Fruit fly (Drosophila melanogaster) whole organism, larva: ENCODE results near the gene dysf.
A peak's percentile ranks its signal among the peaks of the same experiment; 100 is the strongest.

Experiments used
- noc ChIP-seq: fragments of 200-800 bp; sonication (Bioruptor generic); optimal IDR thresholded peaks from 3 replicates; lab custom pipeline; 2019; ENCODE audit warnings: missing biosample characterization, mild to moderate bottlenecking, missing genetic modification characterization, moderate library complexity

Gene dysf

DNA sequence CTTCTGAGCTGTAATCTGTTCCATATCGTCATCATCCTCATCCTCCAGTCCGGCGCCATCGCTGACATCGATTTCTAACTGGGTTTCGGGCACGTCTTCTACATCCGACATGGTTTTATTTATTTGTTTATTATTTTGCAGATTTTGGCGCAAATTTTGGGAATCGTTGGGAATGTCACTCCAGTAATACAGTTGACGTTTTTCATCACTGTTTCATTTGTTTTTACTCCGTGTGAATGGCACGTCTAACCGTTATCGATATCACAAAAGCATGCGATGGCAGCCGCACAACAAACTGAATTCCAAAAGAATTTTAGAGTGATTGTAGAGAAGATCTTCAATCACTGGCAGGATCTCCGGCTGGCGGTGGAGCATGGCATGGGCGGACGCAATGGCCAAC lies 42.1 kb downstream of the dysf start, which contains the start of the genes Sld5 and CG14543:
Gene Sld5, minus strand, starts transcription at position 167 of the 400 bp plus-strand sequence.
Gene CG14543, plus strand, starts transcription at position 250 of the 400 bp plus-strand sequence.
- TF ChIP-seq noc (tag; lab: Kevin White, UChicago) = no peak

DNA sequence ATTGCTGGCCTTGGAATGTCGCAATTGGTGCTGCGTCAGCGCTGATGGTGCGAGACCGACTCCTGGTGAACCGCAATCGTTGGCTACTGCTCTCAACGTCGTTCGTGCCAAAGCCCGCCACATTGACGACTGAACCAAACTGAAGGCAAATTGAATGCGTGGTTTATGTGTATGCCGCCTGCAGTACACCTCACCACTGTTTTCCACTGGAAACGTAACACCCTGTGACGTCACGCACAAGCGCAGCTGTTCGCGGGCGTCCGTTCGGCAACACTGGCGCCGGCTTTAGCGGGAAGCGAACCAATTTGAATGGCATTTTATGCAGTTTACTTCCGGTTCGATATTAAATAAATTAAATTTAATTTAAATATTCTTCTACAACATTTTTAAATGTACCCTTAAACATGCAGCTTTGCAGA lies 43.3 kb downstream of the dysf start, which contains the start of gene Cmpk:
Gene Cmpk, minus strand, starts transcription at position 225 of the 419 bp plus-strand sequence.
- peak; percentile 79 for TF ChIP-seq noc (tag; lab: Kevin White, UChicago)

DNA sequence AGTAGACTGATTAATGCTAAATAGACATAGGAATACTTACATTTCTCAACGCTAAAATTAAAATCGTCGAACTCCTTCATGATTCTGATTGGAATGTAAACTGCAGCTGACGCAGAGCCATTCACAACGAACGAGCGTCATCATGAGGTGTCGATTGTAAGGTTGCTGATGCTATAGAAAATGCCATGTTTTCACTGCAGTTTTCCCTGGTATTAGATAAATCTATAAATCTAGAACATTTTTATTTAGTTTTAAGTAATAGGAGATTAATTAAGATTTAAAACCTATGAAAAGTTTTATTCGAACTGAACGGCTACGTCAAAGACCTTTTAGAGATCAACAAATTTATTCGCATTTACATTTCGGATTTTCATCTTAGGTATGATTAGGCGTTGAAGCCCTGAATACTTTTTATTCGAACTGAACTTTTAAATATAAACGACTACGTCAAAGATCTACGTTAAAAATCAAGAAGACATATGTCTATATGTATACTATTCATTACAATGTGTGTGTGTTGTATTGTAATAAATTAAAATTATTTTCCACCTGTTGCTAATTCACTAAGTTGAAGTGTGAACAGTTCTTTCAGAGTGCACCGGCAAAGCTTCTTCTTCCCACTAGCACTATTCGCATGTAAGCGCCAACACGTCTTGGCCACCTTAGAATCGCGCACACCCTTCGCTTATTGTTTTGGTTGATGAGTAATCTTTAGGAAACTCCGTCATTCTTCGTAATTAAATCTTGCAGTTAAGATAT lies 46.2 kb downstream of the dysf start, which contains the start of the genes Exo84 and Vps2:
Gene Exo84, minus strand, starts transcription at position 108 of the 759 bp plus-strand sequence.
Gene Vps2, plus strand, starts transcription at position 672 of the 759 bp plus-strand sequence.
- TF ChIP-seq noc (tag; lab: Kevin White, UChicago) = no peak

DNA sequence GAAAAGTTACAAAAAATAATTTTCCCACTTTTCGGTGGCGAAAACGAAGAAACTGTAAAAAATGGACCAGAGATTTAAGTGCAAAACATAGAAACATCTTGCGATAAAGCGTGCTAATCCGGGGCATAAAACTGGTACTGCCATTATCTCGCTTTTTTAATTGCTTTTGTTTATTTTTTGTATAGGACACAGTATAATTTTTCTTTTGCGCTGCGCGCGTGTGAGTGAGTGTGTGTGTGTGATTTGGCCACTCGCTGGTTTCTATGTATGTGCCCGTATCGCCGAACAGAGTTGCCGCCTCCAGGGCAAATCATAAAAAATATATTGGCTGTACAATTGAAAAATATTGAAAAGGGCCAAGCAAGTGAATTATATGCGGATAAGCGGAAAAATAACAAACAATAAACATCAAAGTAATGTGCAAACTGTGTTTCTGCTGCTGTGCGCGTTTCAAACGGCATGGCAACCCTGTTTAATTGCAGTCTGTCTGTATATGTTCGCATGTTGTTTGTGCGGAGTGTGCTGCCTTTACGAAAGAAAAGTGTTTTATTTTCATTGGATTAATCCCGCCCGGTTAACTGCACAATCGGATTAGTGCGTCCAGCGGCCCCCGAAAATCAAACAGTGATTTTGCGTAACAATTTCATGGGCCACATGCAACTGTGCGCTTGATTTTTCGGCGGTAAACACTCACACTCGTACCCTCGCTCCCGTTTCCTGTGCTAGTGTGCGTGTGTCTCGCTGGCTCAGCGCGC lies 56.2 kb downstream of the dysf start:
- TF ChIP-seq noc (tag; lab: Kevin White, UChicago) = peak; percentile 95

DNA sequence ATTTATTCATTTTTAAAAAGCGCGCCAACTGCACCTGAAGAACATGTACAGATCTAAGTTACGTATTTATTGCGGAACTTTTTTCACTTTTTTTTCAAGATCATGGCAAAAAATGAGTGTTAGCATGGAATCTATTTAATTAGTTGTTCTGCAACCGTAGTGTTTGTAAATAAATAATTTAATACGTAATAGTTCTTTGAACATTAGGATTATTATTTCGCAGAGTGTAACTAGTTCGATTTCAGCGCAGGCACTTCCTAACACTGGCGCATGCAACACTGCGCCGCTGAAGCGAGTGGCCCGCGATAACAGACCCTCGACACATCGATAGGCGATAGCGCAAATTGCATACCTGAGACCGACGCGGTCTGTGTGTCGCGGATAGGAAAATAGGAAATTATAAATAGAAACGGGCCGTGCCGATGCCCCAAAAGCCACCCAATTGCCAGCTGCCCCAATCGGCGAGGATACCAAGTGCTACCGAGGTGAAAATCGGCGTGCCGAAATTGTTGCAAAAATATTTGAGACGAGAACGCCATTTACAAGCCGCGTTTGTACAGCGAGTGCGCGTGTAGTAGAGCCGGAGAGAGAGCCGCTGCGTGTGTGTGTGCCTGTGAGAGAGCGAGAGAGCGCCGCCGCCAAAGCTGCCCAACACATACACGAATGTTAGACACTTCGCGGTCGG lies 57.0 kb downstream of the dysf start, which contains the start of gene gro:
Gene gro, plus strand, starts transcription at position 320 of the 685 bp plus-strand sequence.
- no peak for TF ChIP-seq noc (tag; lab: Kevin White, UChicago)

DNA sequence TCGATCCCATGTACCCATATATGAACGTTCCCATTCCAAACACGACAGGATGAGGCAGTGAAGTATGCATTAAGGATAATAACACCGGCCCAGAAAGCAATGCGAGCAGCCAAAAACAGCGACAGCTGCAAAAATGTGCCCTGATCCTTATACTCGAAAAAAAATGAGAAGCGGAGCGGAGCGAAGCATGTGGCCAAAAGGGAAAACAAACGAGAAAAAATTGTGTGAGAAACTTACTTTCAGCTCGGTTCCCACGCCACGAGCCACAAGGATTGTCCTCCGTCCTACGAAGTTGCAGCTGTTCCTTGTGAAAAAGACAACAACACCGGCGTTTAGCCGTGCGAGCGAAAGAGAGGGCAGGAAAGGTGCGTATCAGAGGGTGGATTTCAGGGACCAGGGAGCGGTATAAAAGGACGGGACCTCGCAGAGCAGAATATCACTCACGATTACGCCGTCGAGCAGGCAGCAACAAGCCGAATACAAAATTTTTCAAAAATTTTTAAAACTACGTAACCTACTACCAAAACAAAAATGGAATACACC lies 58.6 kb downstream of the dysf start:
- no peak for TF ChIP-seq noc (tag; lab: Kevin White, UChicago)

DNA sequence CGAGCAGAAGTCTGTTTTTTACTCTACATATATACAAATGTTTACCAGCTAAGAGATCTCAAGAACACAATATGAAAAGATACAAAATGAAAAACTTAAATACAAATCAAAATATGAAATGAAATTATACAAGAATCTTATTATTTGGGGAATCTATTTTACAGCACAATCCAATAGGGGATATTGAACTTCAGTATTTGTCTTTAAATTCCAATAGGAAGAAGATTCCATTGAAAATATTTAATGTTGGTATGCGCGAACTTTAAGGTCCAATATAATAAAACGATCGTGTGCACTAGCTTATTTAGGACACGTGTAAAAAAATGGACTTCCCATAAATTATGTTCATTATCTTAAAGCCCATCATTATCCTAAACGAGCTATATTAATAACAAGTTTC lies 60.6 kb downstream of the dysf start:
- TF ChIP-seq noc (tag; lab: Kevin White, UChicago) = no peak

DNA sequence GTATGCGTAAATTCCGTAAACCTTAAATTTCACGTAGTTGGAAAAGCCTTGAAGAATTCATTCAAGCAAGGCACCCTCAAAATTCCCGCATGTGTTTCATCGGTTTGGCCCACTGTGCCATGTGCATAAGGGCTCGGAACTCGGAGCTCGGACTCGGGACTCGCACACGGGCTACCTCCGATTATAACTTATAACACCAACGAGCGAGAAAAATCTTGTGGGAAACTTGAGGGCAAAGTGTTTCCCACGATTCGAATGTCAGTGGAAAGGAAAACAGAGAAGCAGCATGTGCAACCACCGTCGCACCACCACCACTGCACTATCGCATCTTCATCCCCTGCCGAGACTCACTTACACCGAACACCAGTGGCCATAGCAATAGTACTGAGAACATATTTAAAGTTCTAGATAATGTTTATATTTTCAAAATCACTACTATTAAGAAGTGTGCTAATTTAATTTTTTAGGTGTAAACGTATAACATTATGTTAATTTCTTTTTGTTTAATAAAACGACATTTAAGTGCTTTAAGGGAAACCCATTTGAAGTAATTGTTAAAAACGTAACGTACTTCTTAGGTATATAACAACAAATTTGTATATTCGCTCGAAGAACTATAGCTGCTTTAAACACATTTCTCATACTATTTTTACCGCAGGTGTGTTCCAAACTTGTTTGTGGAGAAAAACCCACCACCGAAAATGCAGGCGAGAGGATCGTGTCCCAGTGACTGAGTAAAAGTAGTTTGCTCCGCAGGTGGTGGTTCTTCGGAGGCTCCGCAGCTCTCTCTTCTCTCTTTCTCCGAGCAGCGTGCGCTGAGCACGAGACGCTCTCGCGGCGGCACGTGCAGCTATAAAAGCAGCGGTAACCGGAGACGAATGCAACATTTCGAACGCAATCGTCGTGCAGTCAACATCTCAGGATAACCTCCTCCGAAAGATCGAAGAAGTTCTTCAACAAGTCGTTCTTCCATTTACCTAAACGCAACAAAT lies 62.1 kb downstream of the dysf start:
- TF ChIP-seq noc (tag; lab: Kevin White, UChicago) = peak; percentile 13

DNA sequence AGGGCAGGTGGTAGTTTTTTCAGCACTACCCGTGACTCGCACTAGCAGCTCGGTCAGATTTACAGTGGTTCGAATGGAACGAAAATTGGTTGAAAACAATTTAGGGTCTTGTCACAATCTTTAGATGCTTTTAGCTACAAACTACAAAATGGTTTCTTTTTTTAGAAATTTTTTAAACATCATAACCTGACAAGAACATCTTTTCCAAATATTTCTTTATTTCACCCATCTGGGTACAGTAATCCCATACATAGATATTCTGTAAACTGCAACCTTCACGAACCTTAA lies 63.2 kb downstream of the dysf start:
- TF ChIP-seq noc (tag; lab: Kevin White, UChicago) = no peak

DNA sequence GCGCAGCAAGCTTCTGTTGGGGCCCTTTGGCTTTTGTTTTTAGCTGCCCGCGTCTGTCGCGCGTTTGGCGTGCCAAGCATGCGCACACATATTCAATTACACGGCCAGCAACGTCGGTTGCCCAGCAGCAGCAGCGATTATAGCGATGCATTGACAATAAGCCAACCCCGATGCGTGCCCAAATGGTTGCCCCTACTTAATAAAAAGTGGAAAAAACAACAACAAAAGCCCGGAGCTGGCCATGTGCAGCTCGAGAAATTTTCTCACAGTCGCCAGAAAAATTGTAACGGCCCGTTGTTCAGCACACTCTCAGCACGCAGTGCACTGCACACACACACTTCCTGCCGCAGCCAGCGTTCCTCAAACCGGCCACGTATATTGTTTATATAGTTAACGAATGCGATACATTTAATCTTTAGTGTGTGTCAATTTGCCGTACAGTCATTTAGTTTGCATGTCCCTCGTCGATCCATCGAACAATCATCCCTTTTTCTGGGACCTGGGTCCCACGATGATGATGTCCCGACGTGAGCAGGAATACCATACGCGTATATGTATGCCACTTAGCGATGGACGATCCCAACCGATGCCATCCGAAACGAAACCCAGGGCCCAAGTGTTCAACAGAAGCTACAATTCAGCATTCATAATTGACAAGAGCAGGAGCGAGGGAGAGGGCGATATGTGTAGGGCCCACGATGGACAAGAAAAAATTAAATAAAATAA lies 63.7 kb downstream of the dysf start:
- no peak for TF ChIP-seq noc (tag; lab: Kevin White, UChicago)

DNA sequence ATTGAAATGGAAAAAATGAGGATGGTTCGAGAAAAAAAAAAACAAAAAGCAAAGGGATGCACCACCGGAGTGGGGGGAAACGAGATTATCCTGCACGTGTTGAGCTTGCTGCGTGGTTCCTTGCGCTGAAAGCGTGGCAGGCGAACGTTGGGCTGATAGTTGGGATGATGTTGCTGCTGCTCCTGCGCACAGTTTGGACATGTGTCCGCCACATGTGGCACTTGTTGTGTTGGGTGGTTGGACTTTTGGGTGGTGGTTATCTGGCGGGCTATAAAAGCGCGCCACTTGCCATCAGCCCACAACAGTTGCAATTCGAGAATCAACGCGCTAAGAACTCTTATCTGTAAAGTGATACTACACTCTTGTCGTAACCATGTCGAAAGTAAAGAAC lies 65.9 kb downstream of the dysf start:
- no peak for TF ChIP-seq noc (tag; lab: Kevin White, UChicago)

DNA sequence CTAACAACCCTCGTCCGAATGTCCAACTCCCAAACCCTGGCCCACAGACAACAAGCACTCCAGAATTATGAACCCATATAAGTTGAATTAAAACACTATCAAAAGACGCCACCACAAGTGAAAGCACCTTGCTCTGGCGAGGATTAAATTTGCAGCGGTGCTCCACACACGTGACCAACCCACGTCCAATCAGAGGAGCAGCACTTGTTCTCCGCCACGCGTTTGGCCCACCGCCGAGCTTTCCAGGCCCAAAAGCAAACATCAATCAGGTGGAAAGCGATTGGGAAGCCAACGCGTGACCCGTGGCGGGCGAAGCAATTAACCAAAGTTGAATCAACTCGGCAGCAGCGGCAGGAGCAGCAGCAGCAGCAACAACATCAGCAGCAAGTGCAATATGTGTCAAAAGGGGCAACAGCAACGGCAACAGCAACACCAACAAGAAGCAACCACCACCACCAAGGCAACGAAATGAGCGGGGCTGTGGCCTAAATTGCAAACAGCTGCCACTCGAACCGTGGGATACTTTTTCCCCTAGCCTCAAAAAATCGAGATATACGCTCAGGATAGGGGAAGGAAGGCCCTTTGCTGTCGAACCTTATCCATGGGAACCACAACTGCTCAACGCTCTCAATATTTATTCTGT lies 66.4 kb downstream of the dysf start:
- no peak for TF ChIP-seq noc (tag; lab: Kevin White, UChicago)

DNA sequence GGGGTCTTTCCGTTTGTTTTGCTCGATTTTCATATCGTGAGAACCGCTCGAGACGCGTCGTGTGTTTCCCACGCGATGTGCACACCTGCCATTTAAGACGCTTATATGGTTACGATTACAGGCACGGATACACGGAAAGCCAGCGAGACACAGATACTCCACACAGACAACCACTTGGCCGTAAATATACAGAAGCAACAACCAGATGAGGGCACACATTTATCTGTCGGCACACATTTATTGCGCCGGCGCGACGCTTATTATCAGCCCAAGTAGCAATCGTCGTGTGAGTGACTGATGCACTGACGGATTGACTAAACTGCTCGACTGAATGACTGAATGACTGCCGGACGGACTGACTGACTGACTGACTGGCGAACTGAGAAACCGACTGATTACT lies 67.9 kb downstream of the dysf start:
- TF ChIP-seq noc (tag; lab: Kevin White, UChicago) = no peak
